Worm (Caenorhabditis elegans) whole organism, young adult: ENCODE data around the gene ZK899.7.

ENCODE experiments used
- F10E7.11 ChIP-seq: sonication (generic microtip); optimal IDR thresholded peaks from 2 replicates; lab custom pipeline; 2017; ENCODE audit warnings: mild to moderate bottlenecking, missing genetic modification characterization, moderate library complexity, missing compliant biosample characterization
- ceh-79 ChIP-seq: sonication (generic microtip); optimal IDR thresholded peaks from 2 replicates; lab custom pipeline; 2017; ENCODE audit warnings: mild to moderate bottlenecking, missing genetic modification characterization, missing compliant biosample characterization
- fkh-3 ChIP-seq: sonication (generic microtip); optimal IDR thresholded peaks from 2 replicates; lab custom pipeline; 2016; ENCODE audit warnings: mild to moderate bottlenecking, missing genetic modification characterization, missing compliant biosample characterization
- nhr-179 ChIP-seq: sonication (generic microtip); optimal IDR thresholded peaks from 2 replicates; lab custom pipeline; 2016; ENCODE audit warnings: mild to moderate bottlenecking, missing genetic modification characterization, missing compliant biosample characterization
- snpc-4 ChIP-seq, 5 experiments: fragments of 150-350 bp in 1 of 5; sonication (generic microtip) in 4 of 5; optimal IDR thresholded peaks; 2 replicates each; lab custom pipeline; 2014 to 2018; ENCODE audit warnings: missing genetic modification characterization in 5 of 5, missing biosample characterization in 3 of 5, antibody characterized with exemption in 2 of 5, mild to moderate bottlenecking in 2 of 5, missing compliant biosample characterization in 2 of 5, missing genotype in 2 of 5, moderate library complexity in 2 of 5, missing genetic modification reagents in 1 of 5

ce11 chrX:9443871-9444270 lies 5.4 kb downstream of the ZK899.7 start:
- no peak for TF ChIP-seq F10E7.11 (tag; lab: Kevin White, UChicago)
- TF ChIP-seq ceh-79 (tag; lab: Kevin White, UChicago) = no peak
- TF ChIP-seq fkh-3 (tag; lab: Kevin White, UChicago) = no peak
- no peak for TF ChIP-seq nhr-179 (tag; lab: Kevin White, UChicago)
- no peak for TF ChIP-seq snpc-4 (GFP tag; optimal IDR thresholded peaks at IDR 0.05; lab: Kevin White, UChicago)
- TF ChIP-seq snpc-4 (tag; optimal IDR thresholded peaks at IDR 0.05; lab: Kevin White, UChicago) = no peak
